Worm (Caenorhabditis elegans): ENCODE measurements around the gene osta-3.

DNA sequence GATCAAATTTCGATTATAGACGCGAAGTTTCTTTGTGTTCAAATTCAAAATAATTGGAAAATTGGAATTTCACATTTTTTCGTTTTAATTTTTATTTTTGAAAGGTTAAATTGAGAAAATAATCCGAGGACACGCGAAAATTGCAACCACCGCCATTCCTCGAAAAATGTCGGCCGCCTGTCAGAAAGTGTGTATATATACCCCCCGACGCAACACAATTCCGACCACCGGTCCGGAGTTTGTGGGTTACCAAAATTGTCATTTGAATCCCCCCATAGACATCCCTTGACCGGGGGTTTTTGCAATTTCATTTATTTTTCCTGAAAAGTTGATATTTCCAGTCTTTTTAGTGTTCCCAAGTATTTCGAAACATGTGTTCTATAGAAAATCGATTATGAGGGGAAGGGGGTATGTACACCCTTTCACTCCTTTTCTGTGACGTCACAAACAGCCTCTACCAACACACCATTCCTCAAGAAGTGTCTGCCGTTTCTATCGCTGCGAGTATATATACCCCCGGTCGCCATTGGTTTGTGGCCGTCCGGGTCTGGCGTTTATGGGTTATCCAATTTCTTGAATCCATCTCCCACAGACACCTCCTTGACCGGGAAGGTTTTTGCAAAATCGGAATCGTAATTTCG is 8.0 kb upstream of the osta-3 start, which contains the start of gene W01D2.3:
- TF ChIP-seq unc-55 (GFP tag; optimal IDR thresholded peaks at IDR 0.05) (peak; percentile 61), ama-1 (optimal IDR thresholded peaks at IDR 0.05) (peak; percentile 4), unc-62 (GFP tag; optimal IDR thresholded peaks at IDR 0.05) (no peak), lsy-2 (tag; optimal IDR thresholded peaks at IDR 0.05) (peak; percentile 50 to 71), fos-1 (tag; optimal IDR thresholded peaks at IDR 0.05) (peak; percentile 48), ceh-16 (tag; optimal IDR thresholded peaks at IDR 0.05) (no peak)

Measured in whole organism, L2 larva.